Fruit fly (Drosophila melanogaster) whole organism, embryonic: ENCODE measurements around the gene armi.

Experiments
- Awh ChIP-seq: fragments of 200-800 bp; sonication (Bioruptor generic); IDR thresholded peaks from 2 replicates; pipeline ENCODE4, ENCODE4 v1.3.6; 2022; ENCODE audit warnings: missing biosample characterization, missing genetic modification characterization
- Bgb ChIP-seq: fragments of 200-800 bp; sonication (Bioruptor generic); IDR thresholded peaks from 2 replicates; pipeline ENCODE4 v1.3.6; 2022; ENCODE audit warnings: missing biosample characterization, missing genetic modification characterization; ENCODE audit not compliant: partially characterized antibody
- CG10209 ChIP-seq: fragments of 200-800 bp; sonication (Bioruptor generic); optimal IDR thresholded peaks from 3 replicates; lab custom pipeline; 2017; ENCODE audit warnings: missing biosample characterization, mild to moderate bottlenecking, missing genetic modification characterization, missing genetic modification reagents
- CG1024 ChIP-seq: fragments of 200-800 bp; sonication (Bioruptor generic); IDR thresholded peaks from 2 replicates; pipeline ENCODE4 v1.3.6; 2022; ENCODE audit warnings: missing biosample characterization, missing genetic modification characterization
- CG10321 ChIP-seq: fragments of 200-800 bp; sonication (Bioruptor generic); IDR thresholded peaks from 2 replicates; pipeline ENCODE4 v1.3.6; 2022; ENCODE audit warnings: missing biosample characterization, missing genetic modification characterization
- CG10565 ChIP-seq: fragments of 200-800 bp; sonication (Bioruptor generic); optimal IDR thresholded peaks from 3 replicates; lab custom pipeline; 2016; ENCODE audit warnings: missing biosample characterization, mild to moderate bottlenecking, missing genetic modification characterization
- CG11695 ChIP-seq: fragments of 200-800 bp; sonication (Bioruptor generic); IDR thresholded peaks from 3 replicates; pipeline ENCODE4 v1.3.6; 2022; ENCODE audit warnings: missing biosample characterization, missing genetic modification characterization
- CG11696 ChIP-seq: fragments of 200-800 bp; sonication (Bioruptor generic); IDR thresholded peaks from 2 replicates; pipeline ENCODE4 v1.3.6; 2022; ENCODE audit warnings: missing biosample characterization, missing genetic modification characterization
- CG12071 ChIP-seq: fragments of 200-800 bp; sonication (Bioruptor generic); optimal IDR thresholded peaks from 3 replicates; lab custom pipeline; 2018; ENCODE audit warnings: missing biosample characterization, mild to moderate bottlenecking, missing genetic modification characterization
- CG13296 ChIP-seq: fragments of 200-800 bp; sonication (Bioruptor generic); optimal IDR thresholded peaks from 3 replicates; lab custom pipeline; 2018; ENCODE audit warnings: missing biosample characterization, mild to moderate bottlenecking, missing genetic modification characterization
- CG15514 ChIP-seq: fragments of 200-800 bp; sonication (Bioruptor generic); optimal IDR thresholded peaks from 3 replicates; lab custom pipeline; 2017; ENCODE audit warnings: missing biosample characterization, missing genetic modification characterization, mild to moderate bottlenecking, moderate library complexity, missing genetic modification reagents
- CG1602 ChIP-seq: fragments of 200-800 bp; sonication (Bioruptor generic); optimal IDR thresholded peaks from 3 replicates; lab custom pipeline; 2016; ENCODE audit warnings: missing biosample characterization, missing genetic modification characterization
- CG17328 ChIP-seq: fragments of 200-800 bp; sonication (Bioruptor generic); IDR thresholded peaks from 2 replicates; pipeline ENCODE4 v1.3.6; 2022; ENCODE audit warnings: missing biosample characterization, missing genetic modification characterization
- CG1832 ChIP-seq: fragments of 200-800 bp; sonication (Bioruptor generic); optimal IDR thresholded peaks from 2 replicates; lab custom pipeline; 2017; ENCODE audit warnings: missing biosample characterization, mild to moderate bottlenecking, missing genetic modification characterization, inconsistent platforms
- CG2129 ChIP-seq: fragments of 200-800 bp; sonication (Bioruptor generic); IDR thresholded peaks from 2 replicates; pipeline ENCODE4 v1.3.6; 2022; ENCODE audit warnings: missing biosample characterization, missing genetic modification characterization; ENCODE audit not compliant: partially characterized antibody
- CG2199 ChIP-seq: fragments of 200-800 bp; sonication (Bioruptor generic); IDR thresholded peaks from 3 replicates; pipeline ENCODE4 v1.3.6; 2022; ENCODE audit warnings: missing biosample characterization, missing genetic modification characterization
- CG2202 ChIP-seq: fragments of 200-800 bp; sonication (Bioruptor generic); optimal IDR thresholded peaks from 2 replicates; lab custom pipeline; 2018; ENCODE audit warnings: missing biosample characterization, mild to moderate bottlenecking, missing genetic modification characterization
- CG2875 ChIP-seq: fragments of 200-800 bp; sonication (Bioruptor generic); optimal IDR thresholded peaks from 2 replicates; lab custom pipeline; 2017; ENCODE audit warnings: missing biosample characterization, mild to moderate bottlenecking, missing genetic modification characterization, missing genetic modification reagents
- CG30020 ChIP-seq: fragments of 200-800 bp; optimal IDR thresholded peaks from 2 replicates; lab custom pipeline; 2019; ENCODE audit warnings: missing biosample characterization, mild to moderate bottlenecking, missing genetic modification characterization, moderate library complexity
- CG32767 ChIP-seq: fragments of 200-800 bp; sonication (Bioruptor generic); IDR thresholded peaks from 2 replicates; pipeline ENCODE4 v1.3.6; 2022; ENCODE audit warnings: missing biosample characterization, missing genetic modification characterization
- CG3726 ChIP-seq: fragments of 200-800 bp; sonication (Bioruptor generic); IDR thresholded peaks from 3 replicates; pipeline ENCODE4, ENCODE4 v1.3.6; 2022; ENCODE audit warnings: missing biosample characterization, missing genetic modification characterization
- CG4282 ChIP-seq: fragments of 200-800 bp; sonication (Bioruptor generic); optimal IDR thresholded peaks from 2 replicates; lab custom pipeline; 2016; ENCODE audit warnings: missing biosample characterization, missing genetic modification characterization
- CG4360 ChIP-seq: fragments of 200-800 bp; sonication (Bioruptor generic); IDR thresholded peaks from 2 replicates; pipeline ENCODE4 v1.3.6; 2022; ENCODE audit warnings: missing biosample characterization, missing genetic modification characterization
- CG9797 ChIP-seq: fragments of 200-800 bp; sonication (Bioruptor generic); optimal IDR thresholded peaks from 3 replicates; lab custom pipeline; 2018; ENCODE audit warnings: missing biosample characterization, mild to moderate bottlenecking, missing genetic modification characterization
- CG9932 ChIP-seq: fragments of 200-800 bp; sonication (Bioruptor generic); IDR thresholded peaks from 2 replicates; pipeline ENCODE4 v1.3.6; 2022; ENCODE audit warnings: missing biosample characterization, missing genetic modification characterization
- Eip74EF ChIP-seq, 2 experiments: fragments of 200-800 bp in 1 of 2; fragments of >200 bp in 1 of 2; sonication (Bioruptor generic) in 1 of 2; optimal IDR thresholded peaks; 2 replicates each; lab custom pipeline; 2017 to 2019; ENCODE audit warnings: missing biosample characterization in 2 of 2, missing genetic modification characterization in 2 of 2, mild to moderate bottlenecking in 1 of 2, moderate library complexity in 1 of 2
- Hr78 ChIP-seq, 2 experiments: fragments of 200-800 bp in 1 of 2; fragments of >200 bp in 1 of 2; sonication (Bioruptor generic) in 1 of 2; optimal IDR thresholded peaks; 2 replicates each; lab custom pipeline; 2017 to 2019; ENCODE audit warnings: missing biosample characterization in 2 of 2, missing genetic modification characterization in 2 of 2, mild to moderate bottlenecking in 1 of 2, moderate library complexity in 1 of 2
- PHDP ChIP-seq: fragments of 200-800 bp; sonication (Bioruptor generic); optimal IDR thresholded peaks from 3 replicates; lab custom pipeline; 2018; ENCODE audit warnings: missing biosample characterization, mild to moderate bottlenecking, missing genetic modification characterization, moderate library complexity
- Rfx ChIP-seq: fragments of 200-800 bp; sonication (Bioruptor generic); IDR thresholded peaks from 2 replicates; pipeline ENCODE4 v1.3.6; 2022; ENCODE audit warnings: missing biosample characterization, missing genetic modification characterization
- Spps ChIP-seq: fragments of 200-800 bp; sonication (Bioruptor generic); optimal IDR thresholded peaks from 2 replicates; lab custom pipeline; 2018; ENCODE audit warnings: missing biosample characterization, mild to moderate bottlenecking, missing genetic modification characterization
- Ssrp ChIP-seq: fragments of 200-800 bp; sonication (Bioruptor generic); optimal IDR thresholded peaks from 2 replicates; lab custom pipeline; 2018; ENCODE audit warnings: missing biosample characterization, mild to moderate bottlenecking, missing genetic modification characterization, moderate library complexity
- amos ChIP-seq: fragments of 200-800 bp; sonication (Bioruptor generic); IDR thresholded peaks from 2 replicates; pipeline ENCODE4 v1.3.6; 2022; ENCODE audit warnings: missing biosample characterization, missing genetic modification characterization; ENCODE audit not compliant: partially characterized antibody
- bbx ChIP-seq: fragments of 200-800 bp; sonication (Bioruptor generic); IDR thresholded peaks from 2 replicates; pipeline ENCODE4 v1.3.6; 2022; ENCODE audit warnings: missing biosample characterization, missing genetic modification characterization; ENCODE audit not compliant: partially characterized antibody
- chif ChIP-seq, 2 experiments: fragments of 200-800 bp; sonication (Bioruptor generic); optimal IDR thresholded peaks; 3 replicates each; lab custom pipeline; 2016; ENCODE audit warnings: missing biosample characterization in 2 of 2, missing genetic modification characterization in 2 of 2
- chm ChIP-seq: fragments of 200-800 bp; sonication (Bioruptor generic); IDR thresholded peaks from 2 replicates; pipeline ENCODE4 v1.3.6; 2022; ENCODE audit warnings: missing biosample characterization, missing genetic modification characterization
- ci ChIP-seq: fragments of 200-800 bp; sonication (Bioruptor generic); IDR thresholded peaks from 3 replicates; pipeline ENCODE4 v1.3.6; 2022; ENCODE audit warnings: missing biosample characterization, missing genetic modification characterization
- da ChIP-seq: fragments of 200-800 bp; sonication (Bioruptor generic); optimal IDR thresholded peaks from 2 replicates; lab custom pipeline; 2016; ENCODE audit warnings: missing biosample characterization, missing genetic modification characterization
- eyg ChIP-seq: fragments of 200-800 bp; sonication (Bioruptor generic); optimal IDR thresholded peaks from 3 replicates; lab custom pipeline; 2016; ENCODE audit warnings: missing biosample characterization, missing genetic modification characterization
- fd96Cb ChIP-seq: fragments of 200-800 bp; sonication (Bioruptor generic); optimal IDR thresholded peaks from 2 replicates; lab custom pipeline; 2018; ENCODE audit warnings: missing biosample characterization, mild to moderate bottlenecking, missing genetic modification characterization, moderate library complexity
- gem ChIP-seq: fragments of 200-800 bp; sonication (Bioruptor generic); optimal IDR thresholded peaks from 2 replicates; lab custom pipeline; 2019; ENCODE audit warnings: missing biosample characterization, mild to moderate bottlenecking, missing genetic modification characterization, moderate library complexity
- odd ChIP-seq: fragments of 200-800 bp; sonication (Bioruptor generic); optimal IDR thresholded peaks from 2 replicates; lab custom pipeline; 2017; ENCODE audit warnings: missing biosample characterization, mild to moderate bottlenecking, missing genetic modification characterization
- pho ChIP-seq: fragments of 200-800 bp; sonication (Bioruptor generic); optimal IDR thresholded peaks from 2 replicates; lab custom pipeline; 2016; ENCODE audit warnings: missing biosample characterization, missing genetic modification characterization
- pzg ChIP-seq: fragments of 200-800 bp; sonication (Bioruptor generic); optimal IDR thresholded peaks from 3 replicates; lab custom pipeline; 2018; ENCODE audit warnings: missing biosample characterization, mild to moderate bottlenecking, missing genetic modification characterization, moderate library complexity
- run ChIP-seq: fragments of 200-800 bp; sonication (Bioruptor generic); optimal IDR thresholded peaks from 3 replicates; lab custom pipeline; 2018; ENCODE audit warnings: missing biosample characterization, mild to moderate bottlenecking, missing genetic modification characterization
- scrt ChIP-seq: fragments of 200-800 bp; sonication (Bioruptor generic); optimal IDR thresholded peaks from 2 replicates; lab custom pipeline; 2018; ENCODE audit warnings: missing biosample characterization, mild to moderate bottlenecking, missing genetic modification characterization, moderate library complexity
- slou ChIP-seq: fragments of 200-800 bp; sonication (Bioruptor generic); optimal IDR thresholded peaks from 3 replicates; lab custom pipeline; 2016; ENCODE audit warnings: missing biosample characterization, missing genetic modification characterization
- tin ChIP-seq: fragments of 200-800 bp; sonication (Bioruptor generic); optimal IDR thresholded peaks from 3 replicates; lab custom pipeline; 2016; ENCODE audit warnings: missing biosample characterization, missing genetic modification characterization
- toy ChIP-seq: fragments of 200-800 bp; sonication (Bioruptor generic); IDR thresholded peaks from 2 replicates; pipeline ENCODE4 v1.3.6; 2022; ENCODE audit warnings: missing biosample characterization, missing genetic modification characterization
- vvl ChIP-seq: fragments of 200-800 bp; sonication (Bioruptor generic); IDR thresholded peaks from 2 replicates; pipeline ENCODE4 v1.3.6; 2022; ENCODE audit warnings: missing biosample characterization, missing genetic modification characterization
- wdn ChIP-seq: fragments of 200-800 bp; sonication (Bioruptor generic); IDR thresholded peaks from 2 replicates; pipeline ENCODE4 v1.3.6; 2022; ENCODE audit warnings: missing biosample characterization, missing genetic modification characterization
- zf30C ChIP-seq: fragments of 200-800 bp; sonication (Bioruptor generic); optimal IDR thresholded peaks from 3 replicates; lab custom pipeline; 2018; ENCODE audit warnings: missing biosample characterization, mild to moderate bottlenecking, missing genetic modification characterization

Gene armi

dm6 chr3L:3417759-3418158, 43.4 kb upstream of the armi start (continued):
- TF ChIP-seq CG2202 (tag; lab: Kevin White, UChicago) (no peak), CG2129 (GFP tag; lab: Robert Waterston, UW) (no peak), Ssrp (tag; lab: Kevin White, UChicago) (no peak), CG17328 (no peak), da (GFP tag; lab: Kevin White, UChicago) (no peak), scrt (GFP tag; lab: Kevin White, UChicago) (peak; percentile 26), run (tag; lab: Kevin White, UChicago) (no peak), CG12071 (peak; percentile 18), Bgb (GFP tag; lab: Robert Waterston, UW) (peak; percentile 16; the same call in 1 of the 2 replicates), CG10321 (GFP tag; lab: Robert Waterston, UW) (no peak), CG11695 (GFP tag; lab: Robert Waterston, UW) (no peak), CG11696 (GFP tag; lab: Robert Waterston, UW) (no peak), ci (0 out of 3 replicates have a peak, but pooled peaks have one; percentile 43), slou (GFP tag; lab: Kevin White, UChicago) (no peak), eyg (GFP tag; lab: Kevin White, UChicago) (no peak), tin (GFP tag; lab: Kevin White, UChicago) (no peak), CG10209 (no peak), CG4282 (no peak), CG1602 (GFP tag; lab: Kevin White, UChicago) (no peak), CG9932 (GFP tag; lab: Robert Waterston, UW) (no peak), CG4360 (GFP tag; lab: Robert Waterston, UW) (peak; percentile 51; the same call in 1 of the 2 replicates), Awh (no peak), gem (no peak), toy (GFP tag; lab: Robert Waterston, UW) (no peak), CG1832 (GFP tag; lab: Kevin White, UChicago) (no peak), wdn (GFP tag; lab: Robert Waterston, UW) (no peak), Eip74EF (GFP tag; optimal IDR thresholded peaks at IDR 0.05; lab: Kevin White, UChicago) (no peak), CG2875 (GFP tag; lab: Kevin White, UChicago) (no peak), chm (peak; percentile 96), vvl (GFP tag; lab: Robert Waterston, UW) (peak; percentile 39; the same call in 1 of the 2 replicates), odd (GFP tag; lab: Kevin White, UChicago) (no peak), pzg (GFP tag; lab: Kevin White, UChicago) (no peak), fd96Cb (tag; lab: Kevin White, UChicago) (no peak), chif (GFP tag; optimal IDR thresholded peaks at IDR 0.05; lab: Kevin White, UChicago) (no peak), bbx (GFP tag; lab: Robert Waterston, UW) (peak; percentile 52), CG3726 (GFP tag; lab: Robert Waterston, UW) (no peak), CG10565 (no peak), CG32767 (no peak), Rfx (GFP tag; lab: Robert Waterston, UW) (peak; percentile 18; the same call in 1 of the 2 replicates), CG15514 (no peak), Spps (tag; lab: Kevin White, UChicago) (no peak), zf30C (GFP tag; lab: Kevin White, UChicago) (peak; percentile 22), PHDP (tag; lab: Kevin White, UChicago) (peak; percentile 7), CG1024 (GFP tag; lab: Robert Waterston, UW) (no peak), CG9797 (GFP tag; lab: Kevin White, UChicago) (no peak), CG30020 (tag; lab: Kevin White, UChicago) (no peak), CG2199 (peak; percentile 58; the same call in 1 of the 3 replicates), amos (peak; percentile 31; the same call in 1 of the 2 replicates), pho (no peak), CG13296 (no peak), Hr78 (GFP tag; optimal IDR thresholded peaks at IDR 0.05; lab: Kevin White, UChicago) (no peak)
